Worm (Caenorhabditis elegans) whole organism, L3 larva: Measurements from ENCODE around the gene C09E8.1.
A peak's percentile ranks its signal among the peaks of the same experiment; 100 is the strongest.
"Not testable (repeated sequence)": the region's sequence is repeated elsewhere in the genome, so short reads cannot be mapped to it uniquely, and the experiment has no call there.

Experiments
- R02D3.7 ChIP-seq: fragments of 150-350 bp; optimal IDR thresholded peaks from 2 replicates; lab custom pipeline; 2014; ENCODE audit warnings: missing biosample characterization, missing genetic modification characterization
- ZK546.5 ChIP-seq: sonication (generic microtip); optimal IDR thresholded peaks from 2 replicates; lab custom pipeline; 2017; ENCODE audit warnings: missing biosample characterization, missing genetic modification characterization
- aly-2 ChIP-seq: fragments of 150-350 bp; optimal IDR thresholded peaks from 2 replicates; lab custom pipeline; 2014; ENCODE audit warnings: missing biosample characterization, missing genetic modification characterization
- ama-1 ChIP-seq: fragments of 150-350 bp; optimal IDR thresholded peaks from 2 replicates; lab custom pipeline; 2018
- ceh-82 ChIP-seq: fragments of 150-350 bp; optimal IDR thresholded peaks from 2 replicates; lab custom pipeline; 2014; ENCODE audit warnings: missing biosample characterization, missing genetic modification characterization
- ceh-9 ChIP-seq: sonication (generic microtip); optimal IDR thresholded peaks from 2 replicates; lab custom pipeline; 2018; ENCODE audit warnings: missing biosample characterization, missing genetic modification characterization
- daf-12 ChIP-seq: fragments of 150-350 bp; optimal IDR thresholded peaks from 2 replicates; lab custom pipeline; 2014; ENCODE audit warnings: missing biosample characterization, missing genetic modification reagents, missing genetic modification characterization
- egl-5 ChIP-seq: fragments of 150-350 bp; optimal IDR thresholded peaks from 2 replicates; lab custom pipeline; 2017; ENCODE audit warnings: missing biosample characterization, missing genetic modification reagents, missing genetic modification characterization, inconsistent platforms
- elt-2 ChIP-seq: sonication (generic microtip); optimal IDR thresholded peaks from 2 replicates; lab custom pipeline; 2016; ENCODE audit warnings: missing genetic modification reagents, mild to moderate bottlenecking, missing genetic modification characterization, missing compliant biosample characterization
- hmg-11 ChIP-seq: sonication (generic microtip); optimal IDR thresholded peaks from 2 replicates; lab custom pipeline; 2016; ENCODE audit warnings: missing genetic modification characterization, missing compliant biosample characterization
- lin-39 ChIP-seq: fragments of 150-350 bp; optimal IDR thresholded peaks from 2 replicates; lab custom pipeline; 2018; ENCODE audit warnings: missing biosample characterization, missing genetic modification reagents, missing genetic modification characterization
- lsy-12 ChIP-seq: sonication (generic microtip); optimal IDR thresholded peaks from 2 replicates; lab custom pipeline; 2016; ENCODE audit warnings: mild to moderate bottlenecking, missing genetic modification characterization, missing compliant biosample characterization
- mdl-1 ChIP-seq: fragments of 150-350 bp; optimal IDR thresholded peaks from 2 replicates; lab custom pipeline; 2014; ENCODE audit warnings: missing biosample characterization, missing genetic modification characterization
- mml-1 ChIP-seq: fragments of 150-350 bp; sonication (generic microtip); optimal IDR thresholded peaks from 3 replicates; lab custom pipeline; 2014; ENCODE audit warnings: missing biosample characterization, missing genetic modification characterization
- nhr-25 ChIP-seq: sonication (generic microtip); optimal IDR thresholded peaks from 2 replicates; lab custom pipeline; 2017; ENCODE audit warnings: missing biosample characterization, missing genetic modification characterization
- nhr-28 ChIP-seq: fragments of 150-350 bp; optimal IDR thresholded peaks from 2 replicates; lab custom pipeline; 2014; ENCODE audit warnings: missing biosample characterization, missing genetic modification characterization
- nhr-43 ChIP-seq: sonication (generic microtip); optimal IDR thresholded peaks from 2 replicates; lab custom pipeline; 2016; ENCODE audit warnings: mild to moderate bottlenecking, missing genetic modification characterization, missing compliant biosample characterization; ENCODE audit not compliant: poor library complexity, severe bottlenecking
- nhr-77 ChIP-seq: fragments of 150-350 bp; optimal IDR thresholded peaks from 2 replicates; lab custom pipeline; 2014; ENCODE audit warnings: missing biosample characterization, missing genetic modification characterization
- pha-4 ChIP-seq: fragments of 150-350 bp; optimal IDR thresholded peaks from 2 replicates; lab custom pipeline; 2014; ENCODE audit warnings: missing biosample characterization, missing genetic modification reagents, missing genetic modification characterization
- pqm-1 ChIP-seq: fragments of 150-350 bp; optimal IDR thresholded peaks from 2 replicates; lab custom pipeline; 2017; ENCODE audit warnings: missing biosample characterization, missing genetic modification characterization, inconsistent platforms
- skn-1 ChIP-seq: fragments of 150-350 bp; optimal IDR thresholded peaks from 2 replicates; lab custom pipeline; 2014; ENCODE audit warnings: missing biosample characterization, missing genetic modification characterization
- snpc-4 ChIP-seq: fragments of 150-350 bp; optimal IDR thresholded peaks from 2 replicates; lab custom pipeline; 2014; ENCODE audit warnings: missing biosample characterization, missing genetic modification characterization
- tbx-2 ChIP-seq: sonication (generic microtip); optimal IDR thresholded peaks from 2 replicates; lab custom pipeline; 2016; ENCODE audit warnings: mild to moderate bottlenecking, missing genetic modification characterization, missing compliant biosample characterization
- unc-39 ChIP-seq: sonication (generic microtip); optimal IDR thresholded peaks from 4 replicates; lab custom pipeline; 2017; ENCODE audit warnings: missing biosample characterization, missing genetic modification characterization
- unc-62 ChIP-seq: fragments of 150-350 bp; sonication (generic microtip); optimal IDR thresholded peaks from 4 replicates; lab custom pipeline; 2014; ENCODE audit warnings: missing biosample characterization, missing genetic modification reagents, missing genetic modification characterization
- zag-1 ChIP-seq: fragments of 150-350 bp; optimal IDR thresholded peaks from 2 replicates; lab custom pipeline; 2014; ENCODE audit warnings: missing biosample characterization, missing genetic modification characterization
- ztf-11 ChIP-seq: fragments of 150-350 bp; optimal IDR thresholded peaks from 2 replicates; lab custom pipeline; 2014; ENCODE audit warnings: missing biosample characterization, missing genetic modification characterization
- ztf-4 ChIP-seq: fragments of 150-350 bp; optimal IDR thresholded peaks from 2 replicates; lab custom pipeline; 2014; ENCODE audit warnings: missing biosample characterization, missing genetic modification characterization

C09E8.1 gene

ce11 chrII:602969-603368, 46.7 kb downstream of the C09E8.1 start (continued):
- TF ChIP-seq zag-1 (tag; lab: Kevin White, UChicago) (no peak), ztf-11 (no peak), nhr-28 (tag; lab: Kevin White, UChicago) (no peak), nhr-43 (tag; lab: Kevin White, UChicago) (no peak), nhr-25 (peak; percentile 23), ztf-4 (tag; lab: Kevin White, UChicago) (no peak), skn-1 (tag; lab: Kevin White, UChicago) (peak; percentile 28), pqm-1 (tag; lab: Kevin White, UChicago) (peak; percentile 8), R02D3.7 (tag; lab: Kevin White, UChicago) (no peak), ceh-82 (no peak), ceh-9 (tag; lab: Kevin White, UChicago) (no peak), unc-39 (tag; lab: Kevin White, UChicago) (no peak), lin-39 (tag; lab: Kevin White, UChicago) (peak; percentile 94), elt-2 (tag; lab: Kevin White, UChicago) (no peak), ZK546.5 (tag; lab: Kevin White, UChicago) (no peak)

ce11 chrII:605267-605666, 49.0 kb downstream of the C09E8.1 start, which contains the start of gene W04H10.2:
Gene W04H10.2 (plus strand): TSS chrII:605567.
- TF ChIP-seq ceh-9 (tag; lab: Kevin White, UChicago) (no peak), mdl-1 (tag; lab: Kevin White, UChicago) (no peak), pha-4 (tag; lab: Kevin White, UChicago) (no peak), unc-62 (no peak), tbx-2 (tag; lab: Kevin White, UChicago) (no peak)

ce11 chrII:606033-606432, 49.7 kb downstream of the C09E8.1 start, which contains the start of gene W04H10.5:
Gene W04H10.5 (plus strand): TSS chrII:606333.
- TF ChIP-seq snpc-4 (tag; lab: Kevin White, UChicago), result no peak

ce11 chrII:608341-608740, 52.1 kb downstream of the C09E8.1 start, which contains the start of gene W04H10.6:
Gene W04H10.6 (minus strand): TSS chrII:608441.
- TF ChIP-seq lsy-12 (no peak), ztf-11 (no peak), hmg-11 (no peak), nhr-25 (peak; percentile 22), lin-39 (tag; lab: Kevin White, UChicago) (no peak), R02D3.7 (tag; lab: Kevin White, UChicago) (no peak), tbx-2 (tag; lab: Kevin White, UChicago) (no peak)

ce11 chrII:608757-609156, 52.5 kb downstream of the C09E8.1 start, which contains the start of gene W04H10.1:
Gene W04H10.1 (plus strand): TSS chrII:609057.
- TF ChIP-seq daf-12 (tag; lab: Kevin White, UChicago) (no peak), zag-1 (tag; lab: Kevin White, UChicago) (no peak), mml-1 (tag; lab: Kevin White, UChicago) (no peak), lsy-12 (no peak), ama-1 (lab: Kevin White, UChicago) (no peak), egl-5 (tag; lab: Kevin White, UChicago) (no peak), nhr-77 (tag; lab: Kevin White, UChicago) (no peak), ztf-4 (tag; lab: Kevin White, UChicago) (no peak), nhr-43 (tag; lab: Kevin White, UChicago) (no peak)

ce11 chrII:612361-612760, 56.1 kb downstream of the C09E8.1 start, which contains the start of gene clec-118:
Gene clec-118 (minus strand): TSS chrII:612461.
- TF ChIP-seq aly-2 (tag; lab: Kevin White, UChicago); lsy-12; zag-1 (tag; lab: Kevin White, UChicago): not testable (repeated sequence)
